Worm (Caenorhabditis elegans) whole organism, mixed stage, embryonic: Measurements from ENCODE around the gene fzo-1.
"Not testable (repeated sequence)": the region's sequence is repeated elsewhere in the genome, so short reads cannot be mapped to it uniquely, and the experiment has no call there.

Experiments used
- M03D4.4 ChIP-seq: sonication (generic microtip); optimal IDR thresholded peaks from 2 replicates; lab custom pipeline; 2017; ENCODE audit warnings: mild to moderate bottlenecking, missing genetic modification characterization, missing compliant biosample characterization
- blmp-1 ChIP-seq: fragments of 150-350 bp; optimal IDR thresholded peaks from 2 replicates; lab custom pipeline; 2014; ENCODE audit warnings: missing biosample characterization, missing genetic modification characterization
- ceh-39 ChIP-seq: fragments of 150-350 bp; optimal IDR thresholded peaks from 2 replicates; lab custom pipeline; 2014; ENCODE audit warnings: missing biosample characterization, missing genetic modification characterization
- ceh-43 ChIP-seq: fragments of 200-800 bp; sonication (Bioruptor generic); optimal IDR thresholded peaks from 2 replicates; lab custom pipeline; 2018; ENCODE audit warnings: mild to moderate bottlenecking, missing genetic modification characterization, moderate library complexity, missing compliant biosample characterization
- ceh-83 ChIP-seq: fragments of 200-800 bp; sonication (Bioruptor generic); optimal IDR thresholded peaks from 2 replicates; lab custom pipeline; 2018; ENCODE audit warnings: mild to moderate bottlenecking, missing genetic modification characterization, missing compliant biosample characterization
- ces-1 ChIP-seq: fragments of 150-350 bp; optimal IDR thresholded peaks from 2 replicates; lab custom pipeline; 2014; ENCODE audit warnings: missing biosample characterization, missing genetic modification reagents, missing genetic modification characterization
- cnd-1 ChIP-seq: fragments of 200-800 bp; sonication (Bioruptor generic); optimal IDR thresholded peaks from 2 replicates; lab custom pipeline; 2018; ENCODE audit warnings: mild to moderate bottlenecking, missing genetic modification characterization, missing compliant biosample characterization
- drap-1 ChIP-seq: fragments of 200-800 bp; sonication (Bioruptor generic); optimal IDR thresholded peaks from 3 replicates; lab custom pipeline; 2018; ENCODE audit warnings: mild to moderate bottlenecking, missing genetic modification characterization, missing compliant biosample characterization
- elt-1 ChIP-seq: sonication (generic microtip); optimal IDR thresholded peaks from 2 replicates; lab custom pipeline; 2017; ENCODE audit warnings: missing genetic modification characterization, mild to moderate bottlenecking, missing compliant biosample characterization, antibody characterized with exemption, moderate library complexity, borderline replicate concordance; ENCODE audit not compliant: insufficient read depth
- hlh-1 ChIP-seq: fragments of 150-350 bp; optimal IDR thresholded peaks from 2 replicates; lab custom pipeline; 2014; ENCODE audit warnings: missing biosample characterization, missing genetic modification reagents, missing genetic modification characterization
- lin-13 ChIP-seq: fragments of 150-350 bp; optimal IDR thresholded peaks from 2 replicates; lab custom pipeline; 2014; ENCODE audit warnings: missing biosample characterization, missing genetic modification characterization
- lin-32 ChIP-seq: fragments of 200-800 bp; sonication (Bioruptor generic); optimal IDR thresholded peaks from 2 replicates; lab custom pipeline; 2018; ENCODE audit warnings: mild to moderate bottlenecking, missing genetic modification characterization, missing compliant biosample characterization
- lsy-2 ChIP-seq: fragments of 150-350 bp; optimal IDR thresholded peaks from 2 replicates; lab custom pipeline; 2014; ENCODE audit warnings: missing biosample characterization, missing genetic modification characterization
- mab-5 ChIP-seq: fragments of 150-350 bp; optimal IDR thresholded peaks from 2 replicates; lab custom pipeline; 2014; ENCODE audit warnings: missing biosample characterization, missing genetic modification characterization
- mls-2 ChIP-seq: sonication (generic microtip); optimal IDR thresholded peaks from 2 replicates; lab custom pipeline; 2016; ENCODE audit warnings: mild to moderate bottlenecking, missing genetic modification characterization, moderate library complexity, missing compliant biosample characterization
- nhr-12 ChIP-seq: fragments of 150-350 bp; optimal IDR thresholded peaks from 2 replicates; lab custom pipeline; 2014; ENCODE audit warnings: missing biosample characterization, missing genetic modification characterization
- nhr-237 ChIP-seq: fragments of 150-350 bp; optimal IDR thresholded peaks from 2 replicates; lab custom pipeline; 2014; ENCODE audit warnings: missing biosample characterization, missing genetic modification characterization
- nhr-28 ChIP-seq: fragments of 150-350 bp; optimal IDR thresholded peaks from 2 replicates; lab custom pipeline; 2014; ENCODE audit warnings: missing biosample characterization, missing genetic modification characterization
- nhr-76 ChIP-seq: sonication (generic microtip); optimal IDR thresholded peaks from 2 replicates; lab custom pipeline; 2017; ENCODE audit warnings: missing biosample characterization, missing genetic modification characterization
- pha-4 ChIP-seq: fragments of 150-350 bp; optimal IDR thresholded peaks from 2 replicates; lab custom pipeline; 2018; ENCODE audit warnings: missing biosample characterization, missing genetic modification reagents, missing genetic modification characterization
- snpc-4 ChIP-seq: fragments of 150-350 bp; optimal IDR thresholded peaks from 2 replicates; lab custom pipeline; 2014; ENCODE audit warnings: missing biosample characterization, missing genetic modification characterization
- tbx-8 ChIP-seq: fragments of 200-800 bp; sonication (Bioruptor generic); optimal IDR thresholded peaks from 2 replicates; lab custom pipeline; 2018; ENCODE audit warnings: mild to moderate bottlenecking, missing genetic modification characterization, moderate library complexity, missing compliant biosample characterization
- unc-120 ChIP-seq: sonication (generic microtip); optimal IDR thresholded peaks from 2 replicates; lab custom pipeline; 2017; ENCODE audit warnings: missing genetic modification characterization, missing compliant biosample characterization; ENCODE audit not compliant: poor library complexity, severe bottlenecking
- unc-39 ChIP-seq: fragments of 150-350 bp; optimal IDR thresholded peaks from 2 replicates; lab custom pipeline; 2014; ENCODE audit warnings: missing biosample characterization, missing genetic modification characterization
- unc-62 ChIP-seq: fragments of 150-350 bp; optimal IDR thresholded peaks from 2 replicates; lab custom pipeline; 2014; ENCODE audit warnings: missing biosample characterization, missing genetic modification reagents, missing genetic modification characterization
- zip-8 ChIP-seq: fragments of 150-350 bp; optimal IDR thresholded peaks from 2 replicates; lab custom pipeline; 2014; ENCODE audit warnings: missing biosample characterization, missing genetic modification characterization
- ztf-11 ChIP-seq: fragments of 150-350 bp; optimal IDR thresholded peaks from 2 replicates; lab custom pipeline; 2014; ENCODE audit warnings: missing biosample characterization, missing genetic modification characterization

Gene fzo-1

DNA sequence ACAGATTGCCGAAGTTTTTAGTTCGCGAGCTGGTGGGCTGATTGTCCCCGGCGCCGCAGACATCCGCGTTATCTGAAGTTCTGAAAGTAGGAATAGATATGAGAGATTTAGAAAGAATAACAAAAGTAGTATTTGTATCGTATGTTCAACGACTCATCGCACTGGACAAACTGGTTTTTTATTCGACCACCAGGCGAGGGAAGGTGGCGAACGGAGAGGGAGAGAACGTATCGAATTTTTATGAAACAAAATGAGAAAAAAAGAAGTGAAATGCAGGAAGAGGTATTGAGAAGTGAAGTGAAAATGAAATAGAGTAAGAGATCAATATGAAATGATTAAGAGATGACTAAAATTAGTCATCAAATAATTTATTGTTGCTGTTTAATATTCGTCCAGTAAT lies 8.6 kb downstream of the fzo-1 start, which contains the start of gene tbc-2:
TSS of gene tbc-2 (minus strand) at position 80 of the 400 bp plus-strand sequence.
- TF ChIP-seq drap-1 (GFP tag; lab: Kevin White, UChicago), result no peak
- no peak for TF ChIP-seq ces-1 (GFP tag; lab: Kevin White, UChicago)
- TF ChIP-seq cnd-1 (tag; lab: Kevin White, UChicago), result no peak

ce11 chrII:5820282-5820762 lies 15.7 kb downstream of the fzo-1 start, which contains the start of gene ehs-1:
TSS of gene ehs-1 (plus strand) at chrII:5820712.
- TF ChIP-seq lsy-2, result no peak
- peak; percentile 5 for TF ChIP-seq unc-62
- TF ChIP-seq ces-1 (GFP tag; lab: Kevin White, UChicago), result peak; percentile 8

DNA sequence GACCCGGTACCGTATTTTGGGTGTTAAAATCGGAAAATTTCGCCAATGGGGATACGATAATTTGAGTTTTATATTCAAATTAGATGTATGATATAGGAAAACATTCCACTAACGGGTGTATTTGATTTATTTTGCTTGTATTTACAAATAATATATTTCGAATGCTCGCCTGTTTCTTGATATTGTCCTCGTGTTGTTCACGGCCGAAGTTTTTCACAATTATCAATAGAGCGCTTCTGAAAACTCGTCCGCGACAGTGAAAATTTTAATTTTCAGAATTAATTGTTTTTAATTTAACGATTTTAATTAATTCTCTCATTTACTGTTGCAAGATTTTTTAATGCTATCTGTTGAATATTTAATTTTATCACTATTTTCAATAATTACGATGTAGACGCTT lies 16.3 kb downstream of the fzo-1 start:
- TF ChIP-seq unc-39, result no peak
- no peak for TF ChIP-seq elt-1 (tag; lab: Kevin White, UChicago)
- TF ChIP-seq zip-8 (tag; lab: Kevin White, UChicago), result no peak

DNA sequence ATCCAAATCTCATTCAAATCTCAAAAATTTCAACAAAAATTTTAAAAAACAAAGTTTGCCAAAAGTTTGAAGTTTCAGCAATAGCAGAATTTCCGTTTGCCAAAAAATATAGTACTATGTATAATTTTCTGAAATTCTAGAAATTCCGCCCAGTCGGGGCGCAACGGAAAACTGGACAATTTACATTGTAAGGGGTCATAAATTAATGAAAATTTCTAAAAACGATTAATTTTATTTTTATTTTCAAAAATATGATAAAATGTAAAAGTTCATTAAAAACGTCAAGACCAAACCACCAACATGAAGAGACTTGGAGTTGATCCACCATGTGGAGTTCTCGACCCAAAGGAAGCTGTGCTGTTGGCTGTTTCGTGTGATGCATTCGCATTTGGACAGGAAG lies 17.7 kb downstream of the fzo-1 start, which contains the start of gene ZK1248.4:
TSS of gene ZK1248.4 (plus strand) at position 301 of the 400 bp plus-strand sequence.
- no peak for TF ChIP-seq hlh-1 (tag; lab: Kevin White, UChicago)
- TF ChIP-seq nhr-12 (tag; lab: Kevin White, UChicago), result no peak
- no peak for TF ChIP-seq tbx-8 (GFP tag; lab: Kevin White, UChicago)
- no peak for TF ChIP-seq ceh-83
- no peak for TF ChIP-seq nhr-28 (tag; lab: Kevin White, UChicago)
- TF ChIP-seq lin-13, result no peak

DNA sequence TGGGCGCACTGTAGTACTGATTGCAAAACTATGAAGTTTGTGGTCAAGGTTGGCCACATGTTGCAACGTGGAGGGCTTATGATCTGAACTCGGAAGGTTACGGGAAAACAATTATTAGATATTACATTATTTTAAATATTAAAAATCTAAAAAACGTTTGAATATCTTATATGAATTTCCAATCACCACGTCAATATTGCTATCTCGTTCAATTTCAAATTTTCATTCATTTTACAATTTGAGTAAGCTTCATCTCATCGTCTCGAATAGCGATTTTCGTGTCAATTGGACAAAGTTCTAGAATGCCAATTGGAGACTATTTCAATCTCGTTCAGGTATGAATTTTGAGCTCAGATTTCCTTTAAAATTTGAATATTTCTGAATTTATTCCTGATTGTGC lies 19.7 kb downstream of the fzo-1 start, which contains the start of gene ZK1248.20:
TSS of gene ZK1248.20 (plus strand) at position 301 of the 400 bp plus-strand sequence.
- no peak for TF ChIP-seq nhr-237 (tag; lab: Kevin White, UChicago)
- no peak for TF ChIP-seq ceh-43

- not testable (repeated sequence) for TF ChIP-seq ceh-43; snpc-4; ces-1 (GFP tag; lab: Kevin White, UChicago)
These were observed 20.6 kb downstream of the fzo-1 start, which contains the start of gene wago-5 for ce11 chrII:5815382-5815781. TSS of gene wago-5 (minus strand) at chrII:5815482.

DNA sequence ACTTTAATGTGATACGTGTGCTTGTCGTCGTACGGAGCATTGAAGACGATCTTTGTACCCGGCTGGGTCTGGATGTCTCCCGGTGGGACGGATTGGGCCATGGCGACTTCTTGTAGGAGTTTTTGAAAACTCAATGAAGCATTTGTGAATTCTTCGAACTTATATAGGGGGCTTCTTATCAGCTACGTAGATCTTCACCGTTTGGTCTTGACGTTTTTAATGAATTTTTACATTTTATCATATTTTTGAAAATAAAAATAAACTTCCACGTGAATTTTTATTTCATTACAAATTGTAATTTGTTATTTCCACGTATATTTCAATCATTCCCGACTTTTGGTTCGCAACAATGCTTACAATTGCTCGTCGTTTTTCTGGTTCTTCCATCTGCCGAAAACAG lies 25.8 kb downstream of the fzo-1 start, which contains the start of the genes msp-64 and ZK1248.5:
TSS of gene msp-64 (minus strand) at position 101 of the 400 bp plus-strand sequence.
TSS of gene ZK1248.5 (plus strand) at position 285 of the 400 bp plus-strand sequence.
- TF ChIP-seq snpc-4 (no peak), M03D4.4 (tag; lab: Kevin White, UChicago) (no peak), unc-39 (no peak), blmp-1 (tag; lab: Kevin White, UChicago) (no peak), mls-2 (no peak), nhr-28 (tag; lab: Kevin White, UChicago) (no peak), mab-5 (tag; lab: Kevin White, UChicago) (no peak), nhr-76 (tag; lab: Kevin White, UChicago) (no peak), ceh-43 (no peak), ceh-39 (no peak), unc-120 (tag; lab: Kevin White, UChicago) (no peak), lsy-2 (no peak), ztf-11 (no peak), cnd-1 (tag; lab: Kevin White, UChicago) (no peak), lin-32 (no peak), pha-4 (no peak), drap-1 (GFP tag; lab: Kevin White, UChicago) (no peak), nhr-12 (tag; lab: Kevin White, UChicago) (no peak), elt-1 (tag; lab: Kevin White, UChicago) (no peak)
- TF ChIP-seq, all 35 proteins: peak for 0
